Fruit fly (Drosophila melanogaster) whole organism, embryonic: ENCODE data around the gene CG6216.
A peak's percentile ranks its signal among the peaks of the same experiment; 100 is the strongest.

Experiments
- ATbp ChIP-seq: fragments of 200-800 bp; sonication (Bioruptor generic); optimal IDR thresholded peaks from 2 replicates; lab custom pipeline; 2017; ENCODE audit warnings: missing biosample characterization, mild to moderate bottlenecking, missing genetic modification characterization, missing genetic modification reagents
- Asciz ChIP-seq: fragments of 200-800 bp; sonication (Bioruptor generic); optimal IDR thresholded peaks from 2 replicates; lab custom pipeline; 2017; ENCODE audit warnings: missing biosample characterization, mild to moderate bottlenecking, missing genetic modification characterization, missing genetic modification reagents
- BEAF-32 ChIP-seq: fragments of 200-800 bp; sonication (Bioruptor generic); optimal IDR thresholded peaks from 3 replicates; lab custom pipeline; 2017; ENCODE audit warnings: missing biosample characterization, missing genetic modification characterization, mild to moderate bottlenecking, moderate library complexity, missing genetic modification reagents
- CG10321 ChIP-seq: fragments of 200-800 bp; sonication (Bioruptor generic); IDR thresholded peaks from 2 replicates; pipeline ENCODE4 v1.3.6; 2022; ENCODE audit warnings: missing biosample characterization, missing genetic modification characterization
- CG10366 ChIP-seq: fragments of 200-800 bp; sonication (Bioruptor generic); IDR thresholded peaks from 2 replicates; pipeline ENCODE4 v1.3.6; 2022; ENCODE audit warnings: missing biosample characterization, missing genetic modification characterization
- CG11398 ChIP-seq: fragments of 200-800 bp; sonication (Bioruptor generic); optimal IDR thresholded peaks from 2 replicates; lab custom pipeline; 2016; ENCODE audit warnings: missing biosample characterization, missing genetic modification characterization
- CG11560 ChIP-seq: fragments of 200-800 bp; sonication (Bioruptor generic); IDR thresholded peaks from 3 replicates; pipeline ENCODE4 v1.3.6; 2022; ENCODE audit warnings: missing biosample characterization, missing genetic modification characterization
- CG12071 ChIP-seq: fragments of 200-800 bp; sonication (Bioruptor generic); optimal IDR thresholded peaks from 3 replicates; lab custom pipeline; 2018; ENCODE audit warnings: missing biosample characterization, mild to moderate bottlenecking, missing genetic modification characterization
- CG12236 ChIP-seq: fragments of 200-800 bp; sonication (Bioruptor generic); optimal IDR thresholded peaks from 2 replicates; lab custom pipeline; 2016; ENCODE audit warnings: missing biosample characterization, missing genetic modification characterization
- CG13296 ChIP-seq: fragments of 200-800 bp; sonication (Bioruptor generic); optimal IDR thresholded peaks from 3 replicates; lab custom pipeline; 2018; ENCODE audit warnings: missing biosample characterization, mild to moderate bottlenecking, missing genetic modification characterization
- CG14965 ChIP-seq: fragments of 200-800 bp; sonication (Bioruptor generic); optimal IDR thresholded peaks from 2 replicates; lab custom pipeline; 2016; ENCODE audit warnings: missing biosample characterization, missing genetic modification characterization, borderline replicate concordance
- CG15073 ChIP-seq: fragments of 200-800 bp; sonication (Bioruptor generic); optimal IDR thresholded peaks from 2 replicates; lab custom pipeline; 2016; ENCODE audit warnings: missing biosample characterization, missing genetic modification characterization
- CG1529 ChIP-seq: fragments of 200-800 bp; sonication (Bioruptor generic); optimal IDR thresholded peaks from 3 replicates; lab custom pipeline; 2018; ENCODE audit warnings: missing biosample characterization, missing genetic modification characterization
- CG17612 ChIP-seq: fragments of 200-800 bp; sonication (Bioruptor generic); IDR thresholded peaks from 2 replicates; pipeline ENCODE4 v1.3.6; 2022; ENCODE audit warnings: missing biosample characterization, missing genetic modification characterization
- CG17802 ChIP-seq: fragments of 200-800 bp; sonication (Bioruptor generic); optimal IDR thresholded peaks from 2 replicates; lab custom pipeline; 2018; ENCODE audit warnings: missing biosample characterization, mild to moderate bottlenecking, missing genetic modification characterization, moderate library complexity
- CG31388 ChIP-seq: fragments of 200-800 bp; sonication (Bioruptor generic); optimal IDR thresholded peaks from 2 replicates; lab custom pipeline; 2016; ENCODE audit warnings: missing biosample characterization, missing genetic modification characterization
- CG3163 ChIP-seq: fragments of 200-800 bp; sonication (Bioruptor generic); optimal IDR thresholded peaks from 3 replicates; lab custom pipeline; 2016; ENCODE audit warnings: missing biosample characterization, missing genetic modification characterization
- CG4424 ChIP-seq: fragments of 200-800 bp; sonication (Bioruptor generic); optimal IDR thresholded peaks from 3 replicates; lab custom pipeline; 2016; ENCODE audit warnings: missing biosample characterization, missing genetic modification characterization
- CG4854 ChIP-seq: fragments of 200-800 bp; sonication (Bioruptor generic); optimal IDR thresholded peaks from 2 replicates; lab custom pipeline; 2016; ENCODE audit warnings: missing biosample characterization, missing genetic modification characterization, inconsistent platforms
- CG6175 ChIP-seq: fragments of 200-800 bp; sonication (Bioruptor generic); IDR thresholded peaks from 3 replicates; pipeline ENCODE4 v1.3.6; 2022; ENCODE audit warnings: missing biosample characterization, missing genetic modification characterization
- CG6765 ChIP-seq: fragments of 200-800 bp; sonication (Bioruptor generic); optimal IDR thresholded peaks from 3 replicates; lab custom pipeline; 2017; ENCODE audit warnings: missing biosample characterization, mild to moderate bottlenecking, missing genetic modification characterization
- CG7357 ChIP-seq: fragments of 200-800 bp; sonication (Bioruptor generic); IDR thresholded peaks from 3 replicates; pipeline ENCODE4 v1.3.6; 2022; ENCODE audit warnings: missing biosample characterization, missing genetic modification characterization
- CG8290 ChIP-seq, 3 experiments: fragments of 200-800 bp; sonication (Bioruptor generic); optimal IDR thresholded peaks; 2 replicates each; lab custom pipeline; 2016 to 2019; ENCODE audit warnings: missing biosample characterization in 3 of 3, missing genetic modification characterization in 3 of 3, mild to moderate bottlenecking in 2 of 3, moderate library complexity in 1 of 3
- CG9727 ChIP-seq: fragments of 200-800 bp; sonication (Bioruptor generic); optimal IDR thresholded peaks from 3 replicates; lab custom pipeline; 2017; ENCODE audit warnings: missing biosample characterization, mild to moderate bottlenecking, missing genetic modification characterization
- Dll ChIP-seq: fragments of 200-800 bp; sonication (Bioruptor generic); IDR thresholded peaks from 4 replicates; pipeline ENCODE4 v1.3.6; 2022; ENCODE audit warnings: missing biosample characterization, missing genetic modification characterization; ENCODE audit not compliant: partially characterized antibody
- HHEX ChIP-seq: fragments of 200-800 bp; sonication (Bioruptor generic); optimal IDR thresholded peaks from 3 replicates; lab custom pipeline; 2017; ENCODE audit warnings: missing biosample characterization, mild to moderate bottlenecking, missing genetic modification characterization, missing genetic modification reagents
- Hsf ChIP-seq: fragments of 200-800 bp; sonication (Bioruptor generic); optimal IDR thresholded peaks from 3 replicates; lab custom pipeline; 2016; ENCODE audit warnings: missing biosample characterization, missing genetic modification characterization
- Mad ChIP-seq: fragments of 200-800 bp; sonication (Bioruptor generic); optimal IDR thresholded peaks from 2 replicates; lab custom pipeline; 2016; ENCODE audit warnings: missing biosample characterization, missing genetic modification characterization
- Sox100B ChIP-seq: fragments of 200-800 bp; sonication (Bioruptor generic); optimal IDR thresholded peaks from 3 replicates; lab custom pipeline; 2018; ENCODE audit warnings: missing biosample characterization, mild to moderate bottlenecking, missing genetic modification characterization
- Usf ChIP-seq: fragments of 200-800 bp; sonication (Bioruptor generic); optimal IDR thresholded peaks from 2 replicates; lab custom pipeline; 2017; ENCODE audit warnings: missing genotype, missing biosample characterization, missing genetic modification characterization
- Xbp1 ChIP-seq: fragments of 200-800 bp; sonication (Bioruptor generic); optimal IDR thresholded peaks from 3 replicates; lab custom pipeline; 2016; ENCODE audit warnings: missing biosample characterization, mild to moderate bottlenecking, missing genetic modification characterization
- YL-1 ChIP-seq: fragments of 200-800 bp; sonication (Bioruptor generic); optimal IDR thresholded peaks from 3 replicates; lab custom pipeline; 2017; ENCODE audit warnings: missing biosample characterization, mild to moderate bottlenecking, missing genetic modification characterization
- amos ChIP-seq: fragments of 200-800 bp; sonication (Bioruptor generic); IDR thresholded peaks from 2 replicates; pipeline ENCODE4 v1.3.6; 2022; ENCODE audit warnings: missing biosample characterization, missing genetic modification characterization; ENCODE audit not compliant: partially characterized antibody
- btn ChIP-seq: fragments of 200-800 bp; sonication (Bioruptor generic); optimal IDR thresholded peaks from 2 replicates; lab custom pipeline; 2016; ENCODE audit warnings: missing biosample characterization, missing genetic modification characterization
- chif ChIP-seq, 2 experiments: fragments of 200-800 bp; sonication (Bioruptor generic); optimal IDR thresholded peaks; 3 replicates each; lab custom pipeline; 2016; ENCODE audit warnings: missing biosample characterization in 2 of 2, missing genetic modification characterization in 2 of 2
- dati ChIP-seq: fragments of 200-800 bp; sonication (Bioruptor generic); IDR thresholded peaks from 2 replicates; pipeline ENCODE4 v1.3.6; 2022; ENCODE audit warnings: missing biosample characterization, missing genetic modification characterization
- dysf ChIP-seq: fragments of 200-800 bp; sonication (Bioruptor generic); IDR thresholded peaks from 3 replicates; pipeline ENCODE4 v1.3.6; 2022; ENCODE audit warnings: missing biosample characterization, missing genetic modification characterization
- ems ChIP-seq: fragments of 200-800 bp; sonication (Bioruptor generic); optimal IDR thresholded peaks from 3 replicates; lab custom pipeline; 2016; ENCODE audit warnings: missing biosample characterization, missing genetic modification characterization
- grau ChIP-seq: fragments of 200-800 bp; optimal IDR thresholded peaks from 3 replicates; lab custom pipeline; 2019; ENCODE audit warnings: missing biosample characterization, mild to moderate bottlenecking, missing genetic modification characterization, moderate library complexity
- lilli ChIP-seq: fragments of 200-800 bp; sonication (Bioruptor generic); optimal IDR thresholded peaks from 3 replicates; lab custom pipeline; 2016; ENCODE audit warnings: missing biosample characterization, missing genetic modification characterization
- psq ChIP-seq: fragments of 200-800 bp; sonication (Bioruptor generic); optimal IDR thresholded peaks from 2 replicates; lab custom pipeline; 2017; ENCODE audit warnings: missing biosample characterization, missing genetic modification characterization
- run ChIP-seq: fragments of 200-800 bp; sonication (Bioruptor generic); optimal IDR thresholded peaks from 3 replicates; lab custom pipeline; 2018; ENCODE audit warnings: missing biosample characterization, mild to moderate bottlenecking, missing genetic modification characterization
- sc ChIP-seq, 3 experiments: fragments of >200 bp in 2 of 3; fragments of 200-800 bp in 1 of 3; sonication (Bioruptor generic) in 1 of 3; optimal IDR thresholded peaks; 2 replicates in 2 of 3; 3 replicates in 1 of 3; lab custom pipeline; 2017; ENCODE audit warnings: mild to moderate bottlenecking in 1 of 3, missing biosample characterization in 1 of 3, missing genetic modification characterization in 1 of 3, missing genetic modification reagents in 1 of 3
- seq ChIP-seq: fragments of 200-800 bp; sonication (Bioruptor generic); IDR thresholded peaks from 2 replicates; pipeline ENCODE4 v1.3.6; 2022; ENCODE audit warnings: missing biosample characterization, missing genetic modification characterization
- so ChIP-seq: fragments of 200-800 bp; sonication (Bioruptor generic); IDR thresholded peaks from 3 replicates; pipeline ENCODE4 v1.3.6; 2022; ENCODE audit warnings: missing biosample characterization, missing genetic modification characterization
- tgo ChIP-seq: fragments of 200-800 bp; sonication (Bioruptor generic); IDR thresholded peaks from 3 replicates; pipeline ENCODE4 v1.3.6; 2022; ENCODE audit warnings: missing biosample characterization, missing genetic modification characterization
- tna ChIP-seq: fragments of 200-800 bp; sonication (Bioruptor generic); IDR thresholded peaks from 2 replicates; pipeline ENCODE4 v1.3.6; 2022; ENCODE audit warnings: missing biosample characterization, missing genetic modification characterization; ENCODE audit not compliant: partially characterized antibody
- trem ChIP-seq: fragments of 200-800 bp; optimal IDR thresholded peaks from 3 replicates; lab custom pipeline; 2019; ENCODE audit warnings: missing biosample characterization, mild to moderate bottlenecking, missing genetic modification characterization, moderate library complexity
- twi ChIP-seq: fragments of 200-800 bp; optimal IDR thresholded peaks from 2 replicates; lab custom pipeline; 2019; ENCODE audit warnings: missing biosample characterization, mild to moderate bottlenecking, missing genetic modification characterization, moderate library complexity
- zfh2 ChIP-seq: fragments of 200-800 bp; sonication (Bioruptor generic); optimal IDR thresholded peaks from 2 replicates; lab custom pipeline; 2016; ENCODE audit warnings: missing biosample characterization, missing genetic modification characterization

The CG6216 gene

DNA sequence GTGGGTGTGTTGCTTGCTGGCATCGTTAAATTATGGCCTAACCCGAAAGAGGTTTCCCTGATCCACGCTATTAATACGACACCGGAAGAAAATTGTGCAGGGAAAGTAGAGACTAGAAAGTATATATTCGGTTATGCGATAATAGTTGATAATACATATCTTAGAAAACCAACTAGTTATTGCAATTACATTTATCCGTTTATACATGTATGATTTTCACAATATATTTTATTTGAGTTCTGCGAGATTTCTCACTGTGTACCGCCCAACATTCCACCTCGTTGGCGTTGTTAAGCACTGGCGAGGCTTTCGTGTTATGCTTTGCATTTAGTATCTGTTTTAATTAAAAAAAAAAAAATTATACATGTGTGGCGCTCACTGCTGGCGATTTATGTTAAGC, 4.8 kb upstream of the CG6216 start (continued):
- TF ChIP-seq grau (no peak), CG6765 (GFP tag; lab: Kevin White, UChicago) (no peak), run (tag; lab: Kevin White, UChicago) (no peak), CG4854 (GFP tag; lab: Kevin White, UChicago) (no peak), psq (GFP tag; lab: Kevin White, UChicago) (no peak), Xbp1 (GFP tag; lab: Kevin White, UChicago) (peak; percentile 24), ems (GFP tag; lab: Kevin White, UChicago) (no peak), amos (no peak), tgo (peak; percentile 47; the same call in 1 of the 3 replicates), Mad (GFP tag; lab: Kevin White, UChicago) (no peak), CG13296 (GFP tag; lab: Kevin White, UChicago) (no peak), lilli (GFP tag; lab: Kevin White, UChicago) (no peak), CG17612 (GFP tag; lab: Robert Waterston, UW) (no peak), btn (no peak), CG11560 (tag; lab: Robert Waterston, UW) (no peak; the same call in 2 of the 3 replicates), CG12071 (GFP tag; lab: Kevin White, UChicago) (no peak), BEAF-32 (GFP tag; lab: Kevin White, UChicago) (no peak), chif (GFP tag; optimal IDR thresholded peaks at IDR 0.05; lab: Kevin White, UChicago) (peak in 1 of 2 experiments; percentile 36), Dll (GFP tag; lab: Robert Waterston, UW) (no peak), dati (GFP tag; lab: Robert Waterston, UW) (no peak), CG10366 (GFP tag; lab: Robert Waterston, UW) (no peak; the same call in 1 of the 2 replicates), CG9727 (GFP tag; lab: Kevin White, UChicago) (no peak), CG8290 (GFP tag; optimal IDR thresholded peaks at IDR 0.05; lab: Kevin White, UChicago) (no peak), CG8290 (tag; optimal IDR thresholded peaks at IDR 0.05; lab: Kevin White, UChicago) (no peak), HHEX (GFP tag; lab: Kevin White, UChicago) (no peak), tna (GFP tag; lab: Robert Waterston, UW) (no peak), CG1529 (GFP tag; lab: Kevin White, UChicago) (no peak), ATbp (GFP tag; lab: Kevin White, UChicago) (no peak), CG31388 (GFP tag; lab: Kevin White, UChicago) (no peak), Usf (GFP tag; lab: Kevin White, UChicago) (no peak), so (GFP tag; lab: Robert Waterston, UW) (peak; percentile 54; the same call in 1 of the 3 replicates), CG4424 (no peak), CG14965 (no peak), CG7357 (0 out of 3 replicates have a peak, but pooled peaks have one; percentile 6), CG3163 (GFP tag; lab: Kevin White, UChicago) (no peak), CG15073 (GFP tag; lab: Kevin White, UChicago) (no peak), CG17802 (no peak), YL-1 (GFP tag; lab: Kevin White, UChicago) (no peak), CG12236 (GFP tag; lab: Kevin White, UChicago) (no peak), zfh2 (GFP tag; lab: Kevin White, UChicago) (no peak), dysf (0 out of 3 replicates have a peak, but pooled peaks have one; percentile 23), Hsf (GFP tag; lab: Kevin White, UChicago) (no peak), Sox100B (no peak), twi (tag; lab: Kevin White, UChicago) (no peak), CG10321 (GFP tag; lab: Robert Waterston, UW) (0 out of 2 replicates have a peak, but pooled peaks have one; percentile 19), Asciz (GFP tag; lab: Kevin White, UChicago) (no peak), CG11398 (GFP tag; lab: Kevin White, UChicago) (no peak), CG6175 (no peak), seq (no peak), sc (optimal IDR thresholded peaks at IDR 0.05; lab: Kevin White, UChicago) (no peak), sc (GFP tag; optimal IDR thresholded peaks at IDR 0.05; lab: Kevin White, UChicago) (no peak), trem (no peak)
